Worm (Caenorhabditis elegans): Measurements from ENCODE around the gene CC8.3.

ce11 chrIV:3597356-3597755, 44.7 kb downstream of the CC8.3 start:
- no peak for TF ChIP-seq him-1 (tag; optimal IDR thresholded peaks at IDR 0.05)
- no peak for TF ChIP-seq dao-5 (tag; optimal IDR thresholded peaks at IDR 0.05)
- no peak for TF ChIP-seq W03F9.2 (tag; optimal IDR thresholded peaks at IDR 0.05)
